Worm (Caenorhabditis elegans): ENCODE results near the gene ttr-32.

ce11 chrIII:7566098-7566497, at the start of gene ttr-32:
- TF ChIP-seq sptf-2 (GFP tag; optimal IDR thresholded peaks at IDR 0.05) = no peak
- no peak for TF ChIP-seq ets-4 (GFP tag; optimal IDR thresholded peaks at IDR 0.05)
- no peak for TF ChIP-seq ztf-6 (GFP tag; IDR thresholded peaks at IDR 0.05)
- TF ChIP-seq Y56A3A.18 (GFP tag; IDR thresholded peaks at IDR 0.05) = no peak
- no peak for TF ChIP-seq mes-4 (tag; optimal IDR thresholded peaks at IDR 0.05)
- TF ChIP-seq Y67H2A.10 (GFP tag; conservative IDR thresholded peaks at IDR 0.05) = no peak
- no peak for TF ChIP-seq C17E4.6 (GFP tag; IDR thresholded peaks at IDR 0.05)
- TF ChIP-seq B0019.2 (GFP tag; conservative IDR thresholded peaks at IDR 0.05) = no peak
- TF ChIP-seq ZK185.1 (tag; optimal IDR thresholded peaks at IDR 0.05; ENCODE audit: poor library complexity, severe bottlenecking) = no peak
- TF ChIP-seq F23B12.7 (tag; optimal IDR thresholded peaks at IDR 0.05; ENCODE audit: insufficient read depth) = no peak
- TF ChIP-seq Y53G8AR.9 (GFP tag; conservative IDR thresholded peaks at IDR 0.05) = no peak
- TF ChIP-seq repo-1 (tag; optimal IDR thresholded peaks at IDR 0.05) = no peak
- TF ChIP-seq nfya-1 (tag; optimal IDR thresholded peaks at IDR 0.05; ENCODE audit: borderline replicate concordance, insufficient read depth) = no peak
